Fruit fly (Drosophila melanogaster) whole organism, adult: ENCODE results near the gene cyst.

ENCODE experiments used
- CG11617 ChIP-seq: fragments of 200-800 bp; sonication (Bioruptor generic); optimal IDR thresholded peaks from 2 replicates; lab custom pipeline; 2017; ENCODE audit warnings: mild to moderate bottlenecking, missing biosample characterization, missing genetic modification reagents, missing genetic modification characterization
- CG12768 ChIP-seq: fragments of 200-800 bp; sonication (Bioruptor generic); optimal IDR thresholded peaks from 2 replicates; lab custom pipeline; 2017; ENCODE audit warnings: missing biosample characterization, missing genetic modification characterization, mild to moderate bottlenecking, moderate library complexity, missing genetic modification reagents
- CG14711 ChIP-seq: fragments of 200-800 bp; sonication (Bioruptor generic); optimal IDR thresholded peaks from 2 replicates; lab custom pipeline; 2018; ENCODE audit warnings: missing biosample characterization, mild to moderate bottlenecking, missing genetic modification characterization, moderate library complexity
- CG1620 ChIP-seq: fragments of 200-800 bp; sonication (Bioruptor generic); optimal IDR thresholded peaks from 2 replicates; lab custom pipeline; 2016; ENCODE audit warnings: missing biosample characterization, missing genetic modification characterization
- CG5204 ChIP-seq: fragments of 200-800 bp; sonication (Bioruptor generic); optimal IDR thresholded peaks from 2 replicates; lab custom pipeline; 2016; ENCODE audit warnings: missing biosample characterization, missing genetic modification characterization
- CG7045 ChIP-seq: fragments of 200-800 bp; sonication (Bioruptor generic); optimal IDR thresholded peaks from 2 replicates; lab custom pipeline; 2017; ENCODE audit warnings: missing biosample characterization, mild to moderate bottlenecking, missing genetic modification characterization
- CG7101 ChIP-seq: fragments of 200-800 bp; sonication (Bioruptor generic); optimal IDR thresholded peaks from 2 replicates; lab custom pipeline; 2018; ENCODE audit warnings: missing biosample characterization, mild to moderate bottlenecking, missing genetic modification characterization, moderate library complexity
- Clk ChIP-seq: fragments of 200-800 bp; sonication (Bioruptor generic); optimal IDR thresholded peaks from 2 replicates; lab custom pipeline; 2017; ENCODE audit warnings: missing biosample characterization, missing genetic modification characterization
- Crg-1 ChIP-seq: fragments of 200-800 bp; sonication (Bioruptor generic); optimal IDR thresholded peaks from 2 replicates; lab custom pipeline; 2016; ENCODE audit warnings: missing biosample characterization, missing genetic modification characterization
- Hr96 ChIP-seq: fragments of 200-800 bp; sonication (Bioruptor generic); optimal IDR thresholded peaks from 2 replicates; lab custom pipeline; 2016; ENCODE audit warnings: missing biosample characterization, missing genetic modification characterization
- Mnt ChIP-seq: fragments of 200-800 bp; sonication (Bioruptor generic); optimal IDR thresholded peaks from 2 replicates; lab custom pipeline; 2016; ENCODE audit warnings: missing biosample characterization, mild to moderate bottlenecking, missing genetic modification characterization
- bab1 ChIP-seq: fragments of 200-800 bp; sonication (Bioruptor generic); optimal IDR thresholded peaks from 3 replicates; lab custom pipeline; 2019; ENCODE audit warnings: missing biosample characterization, mild to moderate bottlenecking, missing genetic modification characterization, moderate library complexity
- cic ChIP-seq: fragments of 200-800 bp; sonication (Bioruptor generic); optimal IDR thresholded peaks from 2 replicates; lab custom pipeline; 2017; ENCODE audit warnings: missing biosample characterization, mild to moderate bottlenecking, missing genetic modification characterization, moderate library complexity
- cnc ChIP-seq, 2 experiments: fragments of >200 bp; optimal IDR thresholded peaks; 2 replicates each; lab custom pipeline; 2017
- kay ChIP-seq: fragments of 200-800 bp; sonication (Bioruptor generic); peaks from one replicate; lab custom pipeline; 2016; ENCODE audit warnings: missing biosample characterization, missing genetic modification characterization, borderline replicate concordance
- ovo ChIP-seq: fragments of 200-800 bp; sonication (Bioruptor generic); optimal IDR thresholded peaks from 2 replicates; lab custom pipeline; 2016; ENCODE audit warnings: missing biosample characterization, missing genetic modification characterization
- pad ChIP-seq: fragments of 200-800 bp; sonication (Bioruptor generic); optimal IDR thresholded peaks from 3 replicates; lab custom pipeline; 2017; ENCODE audit warnings: missing biosample characterization, missing genetic modification characterization, mild to moderate bottlenecking, moderate library complexity, missing genetic modification reagents
- tj ChIP-seq: fragments of 200-800 bp; sonication (Bioruptor generic); optimal IDR thresholded peaks from 3 replicates; lab custom pipeline; 2017; ENCODE audit warnings: missing biosample characterization, mild to moderate bottlenecking, missing genetic modification characterization, moderate library complexity

The cyst gene

DNA sequence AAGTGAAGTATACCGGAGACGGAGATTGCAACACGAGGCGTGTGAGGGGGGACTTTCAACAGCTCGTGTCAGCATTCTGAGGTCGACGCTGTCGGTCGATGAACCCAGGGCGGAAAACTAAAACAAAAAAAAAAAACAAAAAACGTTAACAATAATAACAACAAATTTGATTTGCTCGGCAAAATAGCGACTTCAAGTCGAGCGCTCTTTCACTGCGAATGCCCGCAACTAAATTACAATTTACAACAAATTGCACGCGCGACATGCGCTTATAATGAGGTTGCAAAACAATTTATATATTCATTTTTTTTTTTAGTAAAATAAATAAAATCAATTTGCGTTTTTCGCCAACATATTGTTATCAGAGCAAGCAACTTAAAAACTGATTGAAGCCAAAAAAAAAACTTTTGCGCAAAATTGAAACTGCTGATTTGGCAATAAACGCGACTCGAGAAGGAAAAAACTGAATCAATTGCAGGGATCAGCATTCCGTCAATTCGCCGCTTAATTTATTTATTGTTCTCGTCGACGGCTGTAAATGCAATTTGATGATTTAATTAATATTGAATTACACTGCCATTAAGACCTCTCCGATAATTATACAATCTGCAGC is 35.1 kb downstream of the cyst start:
- TF ChIP-seq CG1620 (GFP tag; lab: Kevin White, UChicago): no peak
- peak; percentile 100 for TF ChIP-seq tj (GFP tag; lab: Kevin White, UChicago)
- peak; percentile 7 for TF ChIP-seq Mnt (GFP tag; lab: Kevin White, UChicago)
- TF ChIP-seq kay (GFP tag; lab: Kevin White, UChicago): peak; percentile 41

DNA sequence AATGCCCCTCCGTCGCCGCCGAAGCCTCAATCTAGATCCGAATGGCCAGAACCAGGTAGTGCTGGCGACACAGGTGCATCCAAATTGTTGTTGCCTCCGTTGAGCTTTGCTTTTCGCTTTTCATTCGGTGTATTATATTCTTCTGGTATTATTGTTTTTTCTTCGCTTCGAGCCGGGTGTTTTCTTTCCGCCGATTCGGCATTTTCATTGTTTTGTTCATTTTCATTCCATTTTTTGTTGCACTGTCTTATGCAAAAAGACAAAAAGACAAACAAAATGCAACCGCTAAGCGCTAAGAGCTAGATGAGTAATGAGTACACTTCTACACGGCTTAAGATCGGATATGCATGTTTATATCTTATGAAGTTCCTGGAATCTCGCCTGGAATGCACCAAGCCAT is 36.3 kb downstream of the cyst start:
- TF ChIP-seq cnc (optimal IDR thresholded peaks at IDR 0.05; lab: Kevin White, UChicago): no peak
- peak; percentile 100 for TF ChIP-seq tj (GFP tag; lab: Kevin White, UChicago)
- TF ChIP-seq CG12768 (GFP tag; lab: Kevin White, UChicago): no peak
- TF ChIP-seq bab1: no peak
- no peak for TF ChIP-seq CG14711
- no peak for TF ChIP-seq Crg-1 (GFP tag; lab: Kevin White, UChicago)
- no peak for TF ChIP-seq kay (GFP tag; lab: Kevin White, UChicago)
- TF ChIP-seq Mnt (GFP tag; lab: Kevin White, UChicago): no peak

DNA sequence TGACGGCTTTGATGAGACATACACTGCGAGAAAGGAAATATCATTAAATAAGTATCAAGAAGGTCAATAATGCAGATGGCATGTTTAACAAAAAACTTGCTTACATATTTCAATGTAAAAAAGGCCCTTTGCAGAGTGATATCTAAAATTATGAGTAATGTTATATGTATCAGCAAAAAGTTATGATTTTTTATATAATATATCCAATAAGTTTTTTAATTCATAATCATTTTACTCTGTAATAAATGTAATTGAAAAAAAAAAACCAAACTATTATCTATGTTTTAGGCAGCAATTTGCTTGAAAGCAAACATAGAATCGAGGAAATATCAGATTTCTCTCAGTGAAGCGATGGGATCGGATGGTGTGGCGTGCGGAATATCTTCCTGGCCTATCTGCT is 38.8 kb downstream of the cyst start:
- no peak for TF ChIP-seq Mnt (GFP tag; lab: Kevin White, UChicago)
- no peak for TF ChIP-seq CG12768 (GFP tag; lab: Kevin White, UChicago)
- no peak for TF ChIP-seq bab1
- no peak for TF ChIP-seq ovo (GFP tag; lab: Kevin White, UChicago)

DNA sequence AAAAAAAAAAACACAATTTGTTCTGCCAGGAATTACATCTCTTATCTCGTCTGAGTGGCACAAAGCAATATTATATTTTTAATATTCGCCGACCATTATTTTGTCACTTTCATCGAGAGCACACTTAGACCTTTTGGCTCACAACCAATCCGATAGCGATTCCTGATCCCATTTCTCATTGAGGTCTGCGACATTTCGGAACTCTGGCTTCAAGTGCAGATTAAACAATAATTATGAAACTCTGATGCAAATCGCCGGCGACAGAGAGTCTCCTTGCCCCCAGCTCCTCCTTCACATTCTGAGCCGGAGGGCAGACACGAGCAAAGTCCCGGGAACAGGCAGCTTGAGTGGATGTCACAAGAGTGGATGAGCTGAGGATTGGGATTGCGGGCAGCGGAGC is 39.5 kb downstream of the cyst start:
- TF ChIP-seq Hr96 (GFP tag; lab: Kevin White, UChicago): no peak
- no peak for TF ChIP-seq cnc (optimal IDR thresholded peaks at IDR 0.05; lab: Kevin White, UChicago)

DNA sequence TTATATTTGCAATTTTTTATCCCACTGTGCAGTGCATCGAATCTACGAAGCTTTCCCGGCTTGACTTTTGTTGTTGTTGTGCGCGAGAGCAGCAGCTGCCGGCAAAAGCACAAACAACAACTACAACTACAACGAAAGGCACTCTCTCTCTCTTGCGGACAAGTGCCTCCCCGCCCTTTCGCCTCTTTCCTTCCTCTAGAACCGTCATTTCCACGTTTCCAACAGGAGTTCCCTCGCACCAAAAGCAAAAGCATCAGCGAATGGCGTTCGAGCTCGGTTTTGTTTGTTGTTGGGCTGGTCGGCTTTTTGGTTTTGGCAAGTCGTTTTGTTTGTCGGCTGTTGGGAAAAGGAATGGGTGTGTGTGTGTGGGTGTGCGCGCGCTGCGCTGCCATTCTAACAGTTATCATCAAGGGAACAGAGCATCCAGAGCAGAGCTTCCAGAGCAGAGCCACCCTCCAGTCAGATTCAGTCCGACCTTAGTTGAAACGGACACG is 44.7 kb downstream of the cyst start, which contains the start of gene tj:
TSS of gene tj (plus strand) at position 444 of the 494 bp plus-strand sequence.
- TF ChIP-seq CG7045 (GFP tag; lab: Kevin White, UChicago): no peak
- no peak for TF ChIP-seq Hr96 (GFP tag; lab: Kevin White, UChicago)
- no peak for TF ChIP-seq Mnt (GFP tag; lab: Kevin White, UChicago)
- TF ChIP-seq tj (GFP tag; lab: Kevin White, UChicago): peak; percentile 87
- no peak for TF ChIP-seq cnc (optimal IDR thresholded peaks at IDR 0.05; lab: Kevin White, UChicago)
- TF ChIP-seq pad (GFP tag; lab: Kevin White, UChicago): peak; percentile 58
- TF ChIP-seq CG14711: no peak
- TF ChIP-seq bab1: no peak
- no peak for TF ChIP-seq cic (GFP tag; lab: Kevin White, UChicago)
- no peak for TF ChIP-seq Crg-1 (GFP tag; lab: Kevin White, UChicago)

DNA sequence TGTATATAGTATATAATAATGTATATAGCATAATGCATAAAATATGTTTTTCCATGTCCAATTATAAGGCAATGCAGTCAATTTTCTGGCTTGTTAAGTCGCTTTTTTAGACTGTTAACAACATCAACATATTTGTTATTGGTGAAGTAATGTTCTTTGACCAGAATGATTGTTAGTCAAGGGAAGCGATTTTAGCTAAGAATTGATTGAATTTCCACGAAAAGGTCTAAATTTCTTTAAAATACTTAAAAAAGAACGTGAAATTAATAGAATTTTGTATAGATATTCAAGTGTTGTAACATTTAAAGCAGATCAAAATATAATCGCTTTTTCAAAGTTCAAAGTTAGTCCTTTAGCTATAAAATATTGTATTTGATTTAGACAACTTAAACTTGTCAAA is 45.2 kb downstream of the cyst start:
- TF ChIP-seq CG5204 (GFP tag; lab: Kevin White, UChicago) (peak; percentile 25), CG12768 (GFP tag; lab: Kevin White, UChicago) (no peak), Clk (GFP tag; lab: Kevin White, UChicago) (no peak), bab1 (no peak), Hr96 (GFP tag; lab: Kevin White, UChicago) (no peak), kay (GFP tag; lab: Kevin White, UChicago) (no peak), tj (GFP tag; lab: Kevin White, UChicago) (no peak), cic (GFP tag; lab: Kevin White, UChicago) (no peak)

DNA sequence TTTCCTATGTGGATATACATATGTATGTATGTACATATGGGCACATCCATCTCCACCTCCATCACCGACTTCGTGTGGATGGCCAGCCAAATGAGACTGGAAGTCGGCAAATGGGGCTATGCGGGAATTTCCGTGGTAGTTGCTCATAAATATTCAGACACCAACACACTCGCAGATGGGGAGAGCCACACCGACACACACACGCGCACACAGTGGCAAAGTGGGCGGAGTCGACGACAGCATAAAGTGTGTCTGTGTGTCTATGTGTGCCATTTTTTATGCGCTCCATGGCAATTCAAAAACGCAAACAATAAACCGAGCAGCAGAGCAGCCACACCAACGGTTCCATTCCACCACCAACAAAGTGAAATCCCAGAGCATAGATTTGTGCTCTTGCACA is 45.7 kb downstream of the cyst start:
- TF ChIP-seq CG11617 (GFP tag; lab: Kevin White, UChicago): no peak
- peak; percentile 18 for TF ChIP-seq tj (GFP tag; lab: Kevin White, UChicago)

DNA sequence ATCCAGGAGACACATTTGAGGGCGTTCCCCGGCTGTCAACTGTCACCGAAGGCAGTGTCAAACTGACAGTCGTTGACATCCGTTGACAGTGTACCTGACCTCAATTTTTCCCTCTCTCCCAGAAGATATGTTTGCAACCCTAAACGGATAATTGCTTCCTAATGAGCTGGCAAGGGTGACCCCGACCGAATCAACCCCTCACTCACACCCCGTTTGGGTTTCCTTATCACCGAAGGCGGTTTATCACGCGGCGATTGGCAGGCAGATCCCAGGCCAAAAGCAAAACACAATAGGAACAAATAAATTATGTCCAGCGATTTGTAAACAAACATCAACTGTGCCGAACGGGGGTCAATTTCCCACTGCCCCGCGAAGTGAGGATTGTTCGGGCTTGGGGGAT is 49.2 kb downstream of the cyst start:
- TF ChIP-seq CG12768 (GFP tag; lab: Kevin White, UChicago) (no peak), Hr96 (GFP tag; lab: Kevin White, UChicago) (no peak), Mnt (GFP tag; lab: Kevin White, UChicago) (no peak), CG14711 (no peak), CG5204 (GFP tag; lab: Kevin White, UChicago) (no peak), pad (GFP tag; lab: Kevin White, UChicago) (no peak), bab1 (no peak), Clk (GFP tag; lab: Kevin White, UChicago) (no peak), kay (GFP tag; lab: Kevin White, UChicago) (no peak), Crg-1 (GFP tag; lab: Kevin White, UChicago) (no peak), CG7101 (tag; lab: Kevin White, UChicago) (no peak), cic (GFP tag; lab: Kevin White, UChicago) (no peak), tj (GFP tag; lab: Kevin White, UChicago) (no peak), cnc (optimal IDR thresholded peaks at IDR 0.05; lab: Kevin White, UChicago) (no peak), CG7045 (GFP tag; lab: Kevin White, UChicago) (no peak)
